Worm (Caenorhabditis elegans) whole organism, L2 larva: ENCODE data around the gene prdx-6.
A peak's percentile ranks its signal among the peaks of the same experiment; 100 is the strongest.

Experiments
- C34F6.9 ChIP-seq: fragments of 150-350 bp; optimal IDR thresholded peaks from 2 replicates; lab custom pipeline; 2014; ENCODE audit warnings: missing biosample characterization, missing genetic modification characterization
- nhr-25 ChIP-seq: fragments of 150-350 bp; sonication (generic microtip); optimal IDR thresholded peaks from 3 replicates; lab custom pipeline; 2014; ENCODE audit warnings: missing biosample characterization, missing genetic modification characterization
- snpc-4 ChIP-seq: fragments of 150-350 bp; optimal IDR thresholded peaks from 2 replicates; lab custom pipeline; 2014; ENCODE audit warnings: missing biosample characterization, missing genetic modification characterization
- unc-55 ChIP-seq: fragments of 150-350 bp; sonication (generic microtip); optimal IDR thresholded peaks from 3 replicates; lab custom pipeline; 2014; ENCODE audit warnings: missing biosample characterization, missing genetic modification reagents, missing genetic modification characterization
- ztf-11 ChIP-seq: sonication (generic microtip); optimal IDR thresholded peaks from 2 replicates; lab custom pipeline; 2017; ENCODE audit warnings: missing biosample characterization, missing genetic modification characterization

DNA sequence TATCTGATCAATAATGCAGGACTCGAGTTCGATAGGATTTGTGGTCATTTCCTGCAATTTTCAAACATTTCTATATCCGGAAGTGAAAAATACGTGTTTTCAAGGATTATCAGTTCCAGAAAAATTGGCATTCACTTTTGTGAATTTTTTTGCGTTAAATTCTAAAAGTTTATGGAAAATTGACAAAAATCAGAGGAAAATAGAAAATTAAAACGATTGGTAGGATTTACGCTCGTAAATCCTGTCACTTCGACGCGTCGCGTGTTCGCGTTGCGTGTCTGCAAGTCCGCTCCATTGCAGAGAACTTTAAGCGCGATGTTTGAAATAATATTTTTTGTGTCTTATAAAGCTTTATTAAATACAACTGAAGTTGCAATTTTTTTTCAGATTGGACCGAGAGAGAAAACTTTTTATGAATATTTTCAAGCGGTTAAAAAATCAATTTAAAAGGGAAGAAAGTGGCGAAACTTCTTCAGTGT lies 37.1 kb downstream of the prdx-6 start, which contains the start of gene rcat-1:
- TF ChIP-seq snpc-4 (no peak), unc-55 (GFP tag; lab: Kevin White, UChicago) (peak; percentile 99), nhr-25 (tag; lab: Kevin White, UChicago) (peak; percentile 72), ztf-11 (no peak), C34F6.9 (peak; percentile 91)
